Worm (Caenorhabditis elegans) whole organism, L4 larva: ENCODE results near the gene F41C3.2.

ENCODE experiments used
- ama-1 ChIP-seq: fragments of 150-350 bp; optimal IDR thresholded peaks from 2 replicates; lab custom pipeline; 2014; ENCODE audit warnings: inconsistent platforms, mixed read lengths
- dpl-1 ChIP-seq: fragments of 150-350 bp; optimal IDR thresholded peaks from 2 replicates; lab custom pipeline; 2014; ENCODE audit warnings: missing biosample characterization, missing genetic modification reagents, missing genetic modification characterization
- lin-15B ChIP-seq: fragments of 150-350 bp; sonication (generic microtip); optimal IDR thresholded peaks from 3 replicates; lab custom pipeline; 2014; ENCODE audit warnings: missing biosample characterization, missing genetic modification characterization
- rbr-2 ChIP-seq: sonication (generic microtip); optimal IDR thresholded peaks from 2 replicates; lab custom pipeline; 2016; ENCODE audit warnings: missing genotype, missing genetic modification characterization, missing compliant biosample characterization

DNA sequence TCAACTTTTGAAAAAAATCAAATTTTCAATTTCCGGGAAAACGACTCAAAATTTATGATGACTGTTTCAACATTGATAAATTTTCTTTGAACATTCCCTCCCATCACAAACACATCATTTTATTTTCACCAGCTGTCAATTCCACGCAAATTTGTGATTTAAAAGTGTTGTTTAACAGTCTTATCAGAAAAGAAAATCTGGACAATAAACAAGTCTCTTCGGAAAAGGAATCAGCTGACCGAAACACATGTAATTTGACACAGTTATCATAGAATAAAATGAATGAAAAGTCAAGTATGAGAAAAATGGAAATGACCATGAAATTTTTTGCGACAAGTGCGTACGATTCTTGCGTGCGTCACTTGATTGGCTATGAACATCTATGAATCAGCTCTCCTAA, 19.3 kb downstream of the F41C3.2 start:
- TF ChIP-seq lin-15B (tag; lab: Kevin White, UChicago) (no peak), rbr-2 (tag; lab: Kevin White, UChicago) (no peak), dpl-1 (GFP tag; lab: Kevin White, UChicago) (no peak), ama-1 (no peak)
